Worm (Caenorhabditis elegans) whole organism, L1 larva: ENCODE results near the gene gpa-7.

ENCODE experiments used
- hlh-4 ChIP-seq: sonication (generic microtip); optimal IDR thresholded peaks from 2 replicates; lab custom pipeline; 2016; ENCODE audit warnings: mild to moderate bottlenecking, missing genetic modification characterization, missing compliant biosample characterization
- jun-1 ChIP-seq: fragments of 150-350 bp; optimal IDR thresholded peaks from 2 replicates; lab custom pipeline; 2014; ENCODE audit warnings: missing biosample characterization, missing genetic modification reagents, missing genetic modification characterization
- mep-1 ChIP-seq: fragments of 150-350 bp; optimal IDR thresholded peaks from 2 replicates; lab custom pipeline; 2014; ENCODE audit warnings: missing biosample characterization, missing genetic modification characterization
- nhr-76 ChIP-seq: sonication (generic microtip); optimal IDR thresholded peaks from 2 replicates; lab custom pipeline; 2017; ENCODE audit warnings: missing biosample characterization, missing genetic modification characterization
- snpc-4 ChIP-seq: fragments of 150-350 bp; optimal IDR thresholded peaks from 2 replicates; lab custom pipeline; 2014; ENCODE audit warnings: missing biosample characterization, missing genetic modification characterization
- unc-130 ChIP-seq: fragments of 150-350 bp; optimal IDR thresholded peaks from 2 replicates; lab custom pipeline; 2017; ENCODE audit warnings: missing biosample characterization, missing genetic modification characterization, inconsistent platforms
- unc-86 ChIP-seq: sonication (generic microtip); optimal IDR thresholded peaks from 2 replicates; lab custom pipeline; 2016; ENCODE audit warnings: missing genetic modification characterization, missing compliant biosample characterization

ce11 chrIV:10409377-10409776 lies 5.6 kb downstream of the gpa-7 start, which contains the start of gene rfk-1:
- TF ChIP-seq snpc-4 (tag; lab: Kevin White, UChicago) (no peak), jun-1 (tag; lab: Kevin White, UChicago) (no peak), hlh-4 (tag; lab: Kevin White, UChicago) (no peak), unc-130 (tag; lab: Kevin White, UChicago) (no peak), nhr-76 (no peak), mep-1 (tag; lab: Kevin White, UChicago) (no peak), unc-86 (no peak)
